Fruit fly (Drosophila melanogaster) whole organism, prepupa: ENCODE results near the gene CG12010.

Source experiments
- Blimp-1 ChIP-seq: fragments of 200-800 bp; sonication (Bioruptor generic); optimal IDR thresholded peaks from 3 replicates; lab custom pipeline; 2017; ENCODE audit warnings: missing biosample characterization, missing genetic modification characterization, mild to moderate bottlenecking, moderate library complexity, missing genetic modification reagents
- CG32006 ChIP-seq: fragments of 200-800 bp; sonication (Bioruptor generic); optimal IDR thresholded peaks from 3 replicates; lab custom pipeline; 2017; ENCODE audit warnings: missing biosample characterization, mild to moderate bottlenecking, missing genetic modification characterization
- Eip93F ChIP-seq: fragments of 200-800 bp; sonication (Bioruptor generic); optimal IDR thresholded peaks from 2 replicates; lab custom pipeline; 2016; ENCODE audit warnings: missing biosample characterization, mild to moderate bottlenecking, missing genetic modification characterization
- Ets96B ChIP-seq: fragments of 200-800 bp; optimal IDR thresholded peaks from 2 replicates; lab custom pipeline; 2019; ENCODE audit warnings: missing biosample characterization, mild to moderate bottlenecking, missing genetic modification characterization, moderate library complexity
- Hr38 ChIP-seq: sonication (Bioruptor generic); optimal IDR thresholded peaks from 2 replicates; lab custom pipeline; 2016; ENCODE audit warnings: missing biosample characterization, missing genetic modification characterization
- Hr39 ChIP-seq: fragments of 200-800 bp; sonication (Bioruptor generic); optimal IDR thresholded peaks from 2 replicates; lab custom pipeline; 2016; ENCODE audit warnings: missing biosample characterization, missing genetic modification characterization
- Lpt ChIP-seq: fragments of 200-800 bp; sonication (Bioruptor generic); optimal IDR thresholded peaks from 3 replicates; lab custom pipeline; 2016; ENCODE audit warnings: missing biosample characterization, missing genetic modification characterization
- OdsH ChIP-seq: fragments of 200-800 bp; sonication (Bioruptor generic); optimal IDR thresholded peaks from 3 replicates; lab custom pipeline; 2016; ENCODE audit warnings: missing biosample characterization, missing genetic modification characterization
- Sox102F ChIP-seq: fragments of 200-800 bp; sonication (Bioruptor generic); optimal IDR thresholded peaks from 2 replicates; lab custom pipeline; 2016; ENCODE audit warnings: missing biosample characterization, mild to moderate bottlenecking, missing genetic modification characterization
- esn ChIP-seq: fragments of 200-800 bp; sonication (Bioruptor generic); optimal IDR thresholded peaks from 2 replicates; lab custom pipeline; 2016; ENCODE audit warnings: missing biosample characterization, mild to moderate bottlenecking, missing genetic modification characterization, moderate library complexity
- fkh ChIP-seq: fragments of 200-800 bp; sonication (Bioruptor generic); optimal IDR thresholded peaks from 3 replicates; lab custom pipeline; 2017; ENCODE audit warnings: missing biosample characterization, mild to moderate bottlenecking, missing genetic modification characterization, moderate library complexity
- spab ChIP-seq: fragments of 200-800 bp; sonication (Bioruptor generic); optimal IDR thresholded peaks from 2 replicates; lab custom pipeline; 2017; ENCODE audit warnings: missing biosample characterization, mild to moderate bottlenecking, missing genetic modification characterization, missing genetic modification reagents

DNA sequence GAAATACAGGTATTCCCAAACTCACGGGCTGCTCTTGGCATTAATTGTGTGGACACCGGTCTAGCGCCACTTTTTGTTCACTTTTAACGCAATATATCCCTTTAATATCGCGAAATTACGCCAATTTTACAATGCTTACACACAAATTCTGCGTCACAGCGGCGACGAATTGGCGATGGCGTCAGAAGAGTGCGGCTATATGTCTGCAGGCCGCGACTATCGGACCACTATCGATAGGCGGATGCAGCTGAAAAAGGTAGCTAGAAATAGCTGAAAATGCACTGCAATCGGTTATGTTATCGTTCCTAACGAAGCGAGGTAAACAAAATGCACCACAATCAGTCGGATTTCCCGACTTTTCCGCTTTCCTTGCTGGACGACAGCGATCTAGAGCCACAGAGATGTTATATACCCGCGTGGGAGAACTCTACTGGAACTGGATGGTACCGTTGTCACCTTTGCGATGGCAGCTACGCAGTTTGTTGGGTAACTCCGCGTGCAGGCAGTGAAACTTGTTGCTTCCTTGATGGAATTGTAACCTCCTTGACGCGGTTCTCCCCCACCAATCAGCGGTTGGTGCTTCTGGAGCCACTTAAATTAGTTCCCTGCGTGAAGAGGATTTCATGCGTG is at the start of gene CG12010, which contains the start of gene Ythdc1:
- TF ChIP-seq Sox102F (GFP tag; lab: Kevin White, UChicago) (no peak), spab (no peak), Hr38 (GFP tag; lab: Kevin White, UChicago) (no peak), fkh (GFP tag; lab: Kevin White, UChicago) (peak; percentile 83), Eip93F (GFP tag; lab: Kevin White, UChicago) (no peak), esn (GFP tag; lab: Kevin White, UChicago) (no peak), Blimp-1 (GFP tag; lab: Kevin White, UChicago) (no peak), CG32006 (no peak), Lpt (GFP tag; lab: Kevin White, UChicago) (no peak), OdsH (GFP tag; lab: Kevin White, UChicago) (no peak), Ets96B (tag; lab: Kevin White, UChicago) (no peak), Hr39 (GFP tag; lab: Kevin White, UChicago) (no peak)
